Worm (Caenorhabditis elegans): ENCODE results near the gene rmd-6.

ce11 chrIV:5093462-5093861, 24.8 kb downstream of the rmd-6 start:
- TF ChIP-seq rnt-1 (tag; optimal IDR thresholded peaks at IDR 0.05) (no peak), pros-1 (tag; optimal IDR thresholded peaks at IDR 0.05) (no peak), ceh-14 (tag; optimal IDR thresholded peaks at IDR 0.05) (no peak), ama-1 (optimal IDR thresholded peaks at IDR 0.05) (no peak), fkh-10 (GFP tag; optimal IDR thresholded peaks at IDR 0.05) (no peak), fkh-6 (tag; optimal IDR thresholded peaks at IDR 0.05) (no peak), nfya-1 (tag; optimal IDR thresholded peaks at IDR 0.05) (no peak), hlh-30 (tag; optimal IDR thresholded peaks at IDR 0.05; ENCODE audit: insufficient read depth) (no peak), unc-42 (tag; optimal IDR thresholded peaks at IDR 0.05) (no peak), pha-4 (tag; optimal IDR thresholded peaks at IDR 0.05) (no peak), nhr-232 (tag; optimal IDR thresholded peaks at IDR 0.05) (no peak), fax-1 (tag; optimal IDR thresholded peaks at IDR 0.05) (no peak), nhr-11 (tag; optimal IDR thresholded peaks at IDR 0.05) (no peak), F13H6.1 (tag; optimal IDR thresholded peaks at IDR 0.05) (no peak)

All from whole organism, late embryonic.